Worm (Caenorhabditis elegans) whole organism, L3 larva: ENCODE results near the gene rep-1.
A peak's percentile ranks its signal among the peaks of the same experiment; 100 is the strongest.

Experiments
- ZK546.5 ChIP-seq: sonication (generic microtip); optimal IDR thresholded peaks from 2 replicates; lab custom pipeline; 2017; ENCODE audit warnings: missing biosample characterization, missing genetic modification characterization
- ama-1 ChIP-seq: fragments of 150-350 bp; optimal IDR thresholded peaks from 2 replicates; lab custom pipeline; 2018
- ceh-16 ChIP-seq: sonication (generic microtip); optimal IDR thresholded peaks from 2 replicates; lab custom pipeline; 2017; ENCODE audit warnings: missing biosample characterization, missing genetic modification characterization
- ceh-28 ChIP-seq: fragments of 150-350 bp; optimal IDR thresholded peaks from 2 replicates; lab custom pipeline; 2014; ENCODE audit warnings: missing biosample characterization, missing genetic modification reagents, missing genetic modification characterization
- ceh-82 ChIP-seq: fragments of 150-350 bp; optimal IDR thresholded peaks from 2 replicates; lab custom pipeline; 2014; ENCODE audit warnings: missing biosample characterization, missing genetic modification characterization
- ceh-9 ChIP-seq: sonication (generic microtip); optimal IDR thresholded peaks from 2 replicates; lab custom pipeline; 2018; ENCODE audit warnings: missing biosample characterization, missing genetic modification characterization
- egl-27 ChIP-seq: sonication (generic microtip); optimal IDR thresholded peaks from 4 replicates; lab custom pipeline; 2017; ENCODE audit warnings: missing biosample characterization, missing genetic modification reagents, missing genetic modification characterization
- egl-5 ChIP-seq: fragments of 150-350 bp; optimal IDR thresholded peaks from 2 replicates; lab custom pipeline; 2017; ENCODE audit warnings: missing biosample characterization, missing genetic modification reagents, missing genetic modification characterization, inconsistent platforms
- elt-1 ChIP-seq: fragments of 150-350 bp; optimal IDR thresholded peaks from 2 replicates; lab custom pipeline; 2014; ENCODE audit warnings: missing biosample characterization, missing genetic modification characterization
- elt-3 ChIP-seq, 3 experiments: fragments of 150-350 bp in 1 of 3; sonication (generic microtip) in 2 of 3; optimal IDR thresholded peaks; 2 replicates in 2 of 3; 4 replicates in 1 of 3; lab custom pipeline; 2014 to 2017; ENCODE audit warnings: missing biosample characterization in 3 of 3, missing genetic modification characterization in 3 of 3
- eor-1 ChIP-seq, 2 experiments: fragments of 150-350 bp; optimal IDR thresholded peaks; 2 replicates each; lab custom pipeline; 2014 to 2018; ENCODE audit warnings: missing biosample characterization in 2 of 2, missing genetic modification characterization in 2 of 2
- fkh-2 ChIP-seq: fragments of 150-350 bp; optimal IDR thresholded peaks from 2 replicates; lab custom pipeline; 2014; ENCODE audit warnings: missing biosample characterization, missing genetic modification reagents, missing genetic modification characterization
- fos-1 ChIP-seq: fragments of 150-350 bp; optimal IDR thresholded peaks from 2 replicates; lab custom pipeline; 2014; ENCODE audit warnings: missing biosample characterization, missing genetic modification characterization
- hmg-11 ChIP-seq: sonication (generic microtip); optimal IDR thresholded peaks from 2 replicates; lab custom pipeline; 2016; ENCODE audit warnings: missing genetic modification characterization, missing compliant biosample characterization
- jun-1 ChIP-seq: fragments of 150-350 bp; optimal IDR thresholded peaks from 2 replicates; lab custom pipeline; 2014; ENCODE audit warnings: missing biosample characterization, missing genetic modification reagents, missing genetic modification characterization
- lin-15B ChIP-seq: fragments of 150-350 bp; optimal IDR thresholded peaks from 2 replicates; lab custom pipeline; 2014; ENCODE audit warnings: missing biosample characterization, missing genetic modification characterization
- lin-39 ChIP-seq: fragments of 150-350 bp; optimal IDR thresholded peaks from 2 replicates; lab custom pipeline; 2018; ENCODE audit warnings: missing biosample characterization, missing genetic modification reagents, missing genetic modification characterization
- lsy-12 ChIP-seq: sonication (generic microtip); optimal IDR thresholded peaks from 2 replicates; lab custom pipeline; 2016; ENCODE audit warnings: mild to moderate bottlenecking, missing genetic modification characterization, missing compliant biosample characterization
- mdl-1 ChIP-seq: fragments of 150-350 bp; optimal IDR thresholded peaks from 2 replicates; lab custom pipeline; 2014; ENCODE audit warnings: missing biosample characterization, missing genetic modification characterization
- nhr-12 ChIP-seq: fragments of 150-350 bp; optimal IDR thresholded peaks from 2 replicates; lab custom pipeline; 2014; ENCODE audit warnings: missing biosample characterization, missing genetic modification characterization
- nhr-23 ChIP-seq: fragments of 150-350 bp; optimal IDR thresholded peaks from 2 replicates; lab custom pipeline; 2014; ENCODE audit warnings: missing biosample characterization, missing genetic modification reagents, missing genetic modification characterization
- nhr-237 ChIP-seq: fragments of 150-350 bp; optimal IDR thresholded peaks from 2 replicates; lab custom pipeline; 2014; ENCODE audit warnings: missing biosample characterization, missing genetic modification characterization
- nhr-25 ChIP-seq: sonication (generic microtip); optimal IDR thresholded peaks from 2 replicates; lab custom pipeline; 2017; ENCODE audit warnings: missing biosample characterization, missing genetic modification characterization
- nhr-28 ChIP-seq: fragments of 150-350 bp; optimal IDR thresholded peaks from 2 replicates; lab custom pipeline; 2014; ENCODE audit warnings: missing biosample characterization, missing genetic modification characterization
- nhr-43 ChIP-seq: sonication (generic microtip); optimal IDR thresholded peaks from 2 replicates; lab custom pipeline; 2016; ENCODE audit warnings: mild to moderate bottlenecking, missing genetic modification characterization, missing compliant biosample characterization; ENCODE audit not compliant: poor library complexity, severe bottlenecking
- nhr-67 ChIP-seq: fragments of 150-350 bp; optimal IDR thresholded peaks from 2 replicates; lab custom pipeline; 2014; ENCODE audit warnings: missing biosample characterization, missing genetic modification characterization
- nhr-76 ChIP-seq: fragments of 150-350 bp; sonication (generic microtip); optimal IDR thresholded peaks from 5 replicates; lab custom pipeline; 2014; ENCODE audit warnings: missing biosample characterization, missing genetic modification characterization
- nhr-77 ChIP-seq: fragments of 150-350 bp; optimal IDR thresholded peaks from 2 replicates; lab custom pipeline; 2014; ENCODE audit warnings: missing biosample characterization, missing genetic modification characterization
- pha-4 ChIP-seq: fragments of 150-350 bp; optimal IDR thresholded peaks from 2 replicates; lab custom pipeline; 2014; ENCODE audit warnings: missing biosample characterization, missing genetic modification reagents, missing genetic modification characterization
- pqm-1 ChIP-seq: fragments of 150-350 bp; optimal IDR thresholded peaks from 2 replicates; lab custom pipeline; 2017; ENCODE audit warnings: missing biosample characterization, missing genetic modification characterization, inconsistent platforms
- skn-1 ChIP-seq: fragments of 150-350 bp; optimal IDR thresholded peaks from 2 replicates; lab custom pipeline; 2014; ENCODE audit warnings: missing biosample characterization, missing genetic modification characterization
- snpc-4 ChIP-seq: fragments of 150-350 bp; optimal IDR thresholded peaks from 2 replicates; lab custom pipeline; 2014; ENCODE audit warnings: missing biosample characterization, missing genetic modification characterization
- unc-39 ChIP-seq: sonication (generic microtip); optimal IDR thresholded peaks from 4 replicates; lab custom pipeline; 2017; ENCODE audit warnings: missing biosample characterization, missing genetic modification characterization
- unc-62 ChIP-seq: fragments of 150-350 bp; sonication (generic microtip); optimal IDR thresholded peaks from 4 replicates; lab custom pipeline; 2014; ENCODE audit warnings: missing biosample characterization, missing genetic modification reagents, missing genetic modification characterization
- zag-1 ChIP-seq: fragments of 150-350 bp; optimal IDR thresholded peaks from 2 replicates; lab custom pipeline; 2014; ENCODE audit warnings: missing biosample characterization, missing genetic modification characterization
- ztf-11 ChIP-seq: fragments of 150-350 bp; optimal IDR thresholded peaks from 2 replicates; lab custom pipeline; 2014; ENCODE audit warnings: missing biosample characterization, missing genetic modification characterization

Gene rep-1

ce11 chrIII:1575651-1576050 is 5.5 kb downstream of the rep-1 start:
- no peak for TF ChIP-seq egl-27 (tag; lab: Kevin White, UChicago)
- TF ChIP-seq elt-3 (tag; optimal IDR thresholded peaks at IDR 0.05; lab: Kevin White, UChicago), result no peak
- TF ChIP-seq ceh-9 (tag; lab: Kevin White, UChicago), result no peak
- no peak for TF ChIP-seq snpc-4
- no peak for TF ChIP-seq ZK546.5
- TF ChIP-seq unc-39 (tag; lab: Kevin White, UChicago), result no peak
- TF ChIP-seq egl-5 (tag; lab: Kevin White, UChicago), result no peak
- TF ChIP-seq ceh-82, result no peak
- TF ChIP-seq ztf-11 (tag; lab: Kevin White, UChicago), result no peak
- TF ChIP-seq pha-4 (tag; lab: Kevin White, UChicago), result no peak
- no peak for TF ChIP-seq nhr-237 (tag; lab: Kevin White, UChicago)
- TF ChIP-seq eor-1 (tag; optimal IDR thresholded peaks at IDR 0.05; lab: Kevin White, UChicago), result no peak
- TF ChIP-seq nhr-12, result no peak
- TF ChIP-seq unc-62, result no peak
- TF ChIP-seq lsy-12, result no peak
- no peak for TF ChIP-seq ceh-16 (tag; lab: Kevin White, UChicago)
- no peak for TF ChIP-seq mdl-1
- TF ChIP-seq nhr-43 (tag; lab: Kevin White, UChicago), result no peak

- TF ChIP-seq nhr-25 (tag; lab: Kevin White, UChicago) (no peak), egl-27 (tag; lab: Kevin White, UChicago) (no peak), nhr-23 (tag; lab: Kevin White, UChicago) (no peak), lin-15B (tag; lab: Kevin White, UChicago) (no peak), fos-1 (tag; lab: Kevin White, UChicago) (no peak), hmg-11 (tag; lab: Kevin White, UChicago) (no peak), pha-4 (tag; lab: Kevin White, UChicago) (no peak), zag-1 (no peak), pqm-1 (tag; lab: Kevin White, UChicago) (no peak), ZK546.5 (no peak), nhr-77 (tag; lab: Kevin White, UChicago) (no peak), mdl-1 (no peak), ceh-28 (no peak), jun-1 (no peak), lin-39 (tag; lab: Kevin White, UChicago) (no peak), snpc-4 (no peak), nhr-28 (tag; lab: Kevin White, UChicago) (no peak), ceh-16 (tag; lab: Kevin White, UChicago) (no peak), unc-39 (tag; lab: Kevin White, UChicago) (no peak)
These were observed 6.3 kb downstream of the rep-1 start, which contains the start of gene Y22D7AL.7 for ce11 chrIII:1576451-1576850. Gene Y22D7AL.7 (plus strand): TSS chrIII:1576751.

ce11 chrIII:1578566-1578965 is 8.5 kb downstream of the rep-1 start:
- TF ChIP-seq ama-1 (no peak), lsy-12 (no peak), ceh-28 (peak; percentile 97)

- TF ChIP-seq unc-62 (no peak), nhr-28 (tag; lab: Kevin White, UChicago) (no peak), nhr-76 (tag; lab: Kevin White, UChicago) (no peak), nhr-12 (no peak), nhr-67 (tag; lab: Kevin White, UChicago) (no peak), nhr-237 (tag; lab: Kevin White, UChicago) (no peak), fkh-2 (no peak), nhr-43 (tag; lab: Kevin White, UChicago) (no peak), elt-1 (tag; lab: Kevin White, UChicago) (no peak), eor-1 (tag; optimal IDR thresholded peaks at IDR 0.05; lab: Kevin White, UChicago) (no peak), snpc-4 (no peak), lsy-12 (no peak), ceh-16 (tag; lab: Kevin White, UChicago) (no peak)
These were observed 8.9 kb downstream of the rep-1 start for ce11 chrIII:1579001-1579400.

- no peak for TF ChIP-seq lsy-12
- no peak for TF ChIP-seq unc-62
- TF ChIP-seq skn-1 (tag; lab: Kevin White, UChicago), result no peak
- no peak for TF ChIP-seq jun-1
- no peak for TF ChIP-seq nhr-43 (tag; lab: Kevin White, UChicago)
- TF ChIP-seq nhr-76 (tag; lab: Kevin White, UChicago), result no peak
- peak; percentile 100 for TF ChIP-seq ceh-28
These were observed 10.0 kb downstream of the rep-1 start for ce11 chrIII:1580142-1580541.
